Worm (Caenorhabditis elegans) whole organism, late embryonic: ENCODE results near the gene T26A5.2.

ENCODE experiments used
- C38D4.7 ChIP-seq: fragments of 200-800 bp; sonication (Bioruptor generic); optimal IDR thresholded peaks from 2 replicates; lab custom pipeline; 2018; ENCODE audit warnings: mild to moderate bottlenecking, missing genetic modification characterization, moderate library complexity, missing compliant biosample characterization
- K02D7.2 ChIP-seq: sonication (generic microtip); optimal IDR thresholded peaks from 2 replicates; lab custom pipeline; 2017; ENCODE audit warnings: mild to moderate bottlenecking, missing genetic modification characterization, missing compliant biosample characterization
- Y22D7AL.16 ChIP-seq: sonication (generic microtip); optimal IDR thresholded peaks from 2 replicates; lab custom pipeline; 2016; ENCODE audit warnings: missing genetic modification characterization, missing compliant biosample characterization
- ama-1 ChIP-seq: fragments of 150-350 bp; optimal IDR thresholded peaks from 2 replicates; lab custom pipeline; 2014
- ceh-14 ChIP-seq: sonication (generic microtip); optimal IDR thresholded peaks from 2 replicates; lab custom pipeline; 2016; ENCODE audit warnings: missing genotype, missing genetic modification characterization, missing compliant biosample characterization
- ceh-18 ChIP-seq: sonication (generic microtip); optimal IDR thresholded peaks from 2 replicates; lab custom pipeline; 2016; ENCODE audit warnings: missing genetic modification characterization, missing compliant biosample characterization
- ceh-2 ChIP-seq: sonication (generic microtip); optimal IDR thresholded peaks from 2 replicates; lab custom pipeline; 2016; ENCODE audit warnings: missing genotype, missing genetic modification characterization, missing compliant biosample characterization
- ceh-22 ChIP-seq: sonication (generic microtip); optimal IDR thresholded peaks from 2 replicates; lab custom pipeline; 2017; ENCODE audit warnings: missing biosample characterization, missing genetic modification characterization
- ceh-24 ChIP-seq: sonication (generic microtip); optimal IDR thresholded peaks from 2 replicates; lab custom pipeline; 2016; ENCODE audit warnings: mild to moderate bottlenecking, missing genetic modification characterization, missing compliant biosample characterization
- ceh-30 ChIP-seq: fragments of 150-350 bp; optimal IDR thresholded peaks from 2 replicates; lab custom pipeline; 2014; ENCODE audit warnings: missing biosample characterization, missing genetic modification characterization
- ceh-34 ChIP-seq: sonication (generic microtip); optimal IDR thresholded peaks from 2 replicates; lab custom pipeline; 2016; ENCODE audit warnings: mild to moderate bottlenecking, missing genetic modification characterization, missing compliant biosample characterization
- ceh-45 ChIP-seq: fragments of 200-800 bp; sonication (Bioruptor generic); IDR thresholded peaks from 2 replicates; pipeline ENCODE4 v1.3.6; 2022; ENCODE audit warnings: missing genetic modification reagents, missing genetic modification characterization, missing compliant biosample characterization
- ceh-6 ChIP-seq: fragments of 200-800 bp; sonication (Bioruptor generic); optimal IDR thresholded peaks from 2 replicates; lab custom pipeline; 2018; ENCODE audit warnings: mild to moderate bottlenecking, missing genetic modification characterization, missing compliant biosample characterization
- ceh-9 ChIP-seq: sonication (generic microtip); optimal IDR thresholded peaks from 2 replicates; lab custom pipeline; 2016; ENCODE audit warnings: mild to moderate bottlenecking, missing genetic modification characterization, inconsistent platforms, missing compliant biosample characterization
- che-1 ChIP-seq: sonication (generic microtip); optimal IDR thresholded peaks from 2 replicates; lab custom pipeline; 2016; ENCODE audit warnings: mild to moderate bottlenecking, missing genetic modification characterization, missing compliant biosample characterization
- dmd-4 ChIP-seq: sonication (generic microtip); optimal IDR thresholded peaks from 2 replicates; lab custom pipeline; 2016; ENCODE audit warnings: borderline replicate concordance, missing genetic modification characterization, missing compliant biosample characterization
- elt-4 ChIP-seq: sonication (generic microtip); optimal IDR thresholded peaks from 2 replicates; lab custom pipeline; 2016; ENCODE audit warnings: missing genetic modification characterization, missing compliant biosample characterization
- ets-4 ChIP-seq: sonication (generic microtip); optimal IDR thresholded peaks from 2 replicates; lab custom pipeline; 2016; ENCODE audit warnings: missing genetic modification characterization, missing compliant biosample characterization
- eyg-1 ChIP-seq: sonication (generic microtip); optimal IDR thresholded peaks from 2 replicates; lab custom pipeline; 2016; ENCODE audit warnings: missing genotype, missing genetic modification characterization, missing compliant biosample characterization
- fax-1 ChIP-seq: sonication (generic microtip); optimal IDR thresholded peaks from 2 replicates; lab custom pipeline; 2016; ENCODE audit warnings: missing genotype, missing genetic modification characterization, missing compliant biosample characterization
- fkh-10 ChIP-seq: fragments of 150-350 bp; optimal IDR thresholded peaks from 2 replicates; lab custom pipeline; 2014; ENCODE audit warnings: missing biosample characterization, missing genetic modification reagents, missing genetic modification characterization
- hlh-13 ChIP-seq: fragments of 200-800 bp; sonication (Bioruptor generic); optimal IDR thresholded peaks from 2 replicates; lab custom pipeline; 2018; ENCODE audit warnings: mild to moderate bottlenecking, missing genetic modification characterization, missing compliant biosample characterization
- hlh-15 ChIP-seq: sonication (generic microtip); optimal IDR thresholded peaks from 2 replicates; lab custom pipeline; 2016; ENCODE audit warnings: missing genetic modification characterization, missing compliant biosample characterization
- hlh-30 ChIP-seq: sonication (generic microtip); optimal IDR thresholded peaks from 2 replicates; lab custom pipeline; 2017; ENCODE audit warnings: antibody characterized with exemption, missing genetic modification characterization, missing compliant biosample characterization; ENCODE audit not compliant: insufficient read depth
- hlh-8 ChIP-seq: sonication (generic microtip); optimal IDR thresholded peaks from 2 replicates; lab custom pipeline; 2016; ENCODE audit warnings: missing genotype, missing genetic modification characterization, missing compliant biosample characterization
- lim-6 ChIP-seq: sonication (generic microtip); optimal IDR thresholded peaks from 2 replicates; lab custom pipeline; 2016; ENCODE audit warnings: missing genetic modification characterization, missing compliant biosample characterization
- lin-11 ChIP-seq: fragments of 200-800 bp; sonication (Bioruptor generic); optimal IDR thresholded peaks from 2 replicates; lab custom pipeline; 2018; ENCODE audit warnings: mild to moderate bottlenecking, missing genetic modification characterization, missing compliant biosample characterization
- nhr-11 ChIP-seq: fragments of 150-350 bp; optimal IDR thresholded peaks from 2 replicates; lab custom pipeline; 2014; ENCODE audit warnings: missing biosample characterization, missing genetic modification characterization
- nhr-232 ChIP-seq: sonication (generic microtip); optimal IDR thresholded peaks from 2 replicates; lab custom pipeline; 2016; ENCODE audit warnings: missing genetic modification characterization, missing compliant biosample characterization
- npax-4 ChIP-seq: sonication (generic microtip); optimal IDR thresholded peaks from 2 replicates; lab custom pipeline; 2016; ENCODE audit warnings: missing genetic modification characterization, missing compliant biosample characterization
- pag-3 ChIP-seq: sonication (generic microtip); optimal IDR thresholded peaks from 2 replicates; lab custom pipeline; 2016; ENCODE audit warnings: missing compliant biosample characterization, missing genetic modification characterization, borderline replicate concordance
- pax-1 ChIP-seq: fragments of 150-350 bp; optimal IDR thresholded peaks from 2 replicates; lab custom pipeline; 2014; ENCODE audit warnings: missing biosample characterization, missing genetic modification characterization
- pqm-1 ChIP-seq: sonication (generic microtip); optimal IDR thresholded peaks from 2 replicates; lab custom pipeline; 2016; ENCODE audit warnings: missing genetic modification characterization, missing compliant biosample characterization
- sox-2 ChIP-seq: fragments of 200-800 bp; sonication (Bioruptor generic); IDR thresholded peaks from 2 replicates; pipeline ENCODE4 v1.3.6; 2022; ENCODE audit warnings: missing genetic modification reagents, missing genetic modification characterization, missing compliant biosample characterization
- sox-4 ChIP-seq: sonication (generic microtip); optimal IDR thresholded peaks from 2 replicates; lab custom pipeline; 2017; ENCODE audit warnings: mild to moderate bottlenecking, missing genetic modification characterization, inconsistent platforms, missing compliant biosample characterization
- ttx-3 ChIP-seq: sonication (generic microtip); optimal IDR thresholded peaks from 2 replicates; lab custom pipeline; 2016; ENCODE audit warnings: missing genetic modification reagents, missing genetic modification characterization, missing compliant biosample characterization
- unc-3 ChIP-seq, 2 experiments: fragments of 200-800 bp in 1 of 2; sonication (Bioruptor generic) in 1 of 2; sonication (generic microtip) in 1 of 2; conservative IDR thresholded peaks in 1 of 2; optimal IDR thresholded peaks in 1 of 2; 2 replicates each; pipeline versions ENCODE4 v1.3.6 to Lab custom; 2016 to 2022; ENCODE audit warnings: missing compliant biosample characterization in 2 of 2, missing genetic modification characterization in 2 of 2, missing genetic modification reagents in 1 of 2
- unc-55 ChIP-seq: sonication (generic microtip); optimal IDR thresholded peaks from 2 replicates; lab custom pipeline; 2017; ENCODE audit warnings: missing biosample characterization, missing genetic modification reagents, missing genetic modification characterization

Gene T26A5.2

DNA sequence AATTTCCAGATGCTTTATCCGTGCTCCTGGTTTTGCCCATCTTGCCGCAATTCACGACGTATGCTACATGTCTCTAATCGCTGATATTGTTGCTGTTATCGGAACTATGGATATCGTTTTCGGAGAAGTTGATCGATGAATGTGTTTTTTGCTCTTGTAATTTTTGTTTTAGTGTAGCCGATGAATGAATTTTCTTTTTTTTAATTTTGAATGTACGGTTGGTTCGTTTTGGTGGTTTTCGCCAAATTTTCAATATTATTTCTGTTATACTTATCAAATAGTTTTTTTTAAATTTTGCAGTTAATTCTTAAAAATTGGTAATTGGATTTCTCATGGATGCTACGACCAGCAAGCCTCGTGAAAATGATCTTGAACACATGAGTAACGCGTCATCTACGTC, at the start of gene T26A5.2:
Gene T26A5.2 (plus strand): TSS at position 301 of the 400 bp plus-strand sequence.
- no peak for TF ChIP-seq ama-1 (lab: Kevin White, UChicago)
- no peak for TF ChIP-seq pax-1 (tag; lab: Kevin White, UChicago)
- no peak for TF ChIP-seq ets-4 (tag; lab: Kevin White, UChicago)
- no peak for TF ChIP-seq npax-4 (tag; lab: Kevin White, UChicago)
- no peak for TF ChIP-seq fax-1 (tag; lab: Kevin White, UChicago)
- no peak for TF ChIP-seq pqm-1 (tag; lab: Kevin White, UChicago)
- no peak for TF ChIP-seq sox-2
- no peak for TF ChIP-seq elt-4 (tag; lab: Kevin White, UChicago)
- no peak for TF ChIP-seq hlh-15 (tag; lab: Kevin White, UChicago)
- no peak for TF ChIP-seq hlh-30 (tag; lab: Kevin White, UChicago)
- no peak for TF ChIP-seq lim-6 (tag; lab: Kevin White, UChicago)
- TF ChIP-seq pag-3 = no peak
- no peak for TF ChIP-seq ttx-3 (tag; lab: Kevin White, UChicago)
- TF ChIP-seq che-1 = no peak
- no peak for TF ChIP-seq ceh-24 (tag; lab: Kevin White, UChicago)
- TF ChIP-seq ceh-30 (tag; lab: Kevin White, UChicago) = no peak
- no peak for TF ChIP-seq dmd-4 (tag; lab: Kevin White, UChicago)
- TF ChIP-seq nhr-232 (tag; lab: Kevin White, UChicago) = no peak
- TF ChIP-seq K02D7.2 (tag; lab: Kevin White, UChicago) = no peak
- TF ChIP-seq, all 69 proteins: peak for 0

DNA sequence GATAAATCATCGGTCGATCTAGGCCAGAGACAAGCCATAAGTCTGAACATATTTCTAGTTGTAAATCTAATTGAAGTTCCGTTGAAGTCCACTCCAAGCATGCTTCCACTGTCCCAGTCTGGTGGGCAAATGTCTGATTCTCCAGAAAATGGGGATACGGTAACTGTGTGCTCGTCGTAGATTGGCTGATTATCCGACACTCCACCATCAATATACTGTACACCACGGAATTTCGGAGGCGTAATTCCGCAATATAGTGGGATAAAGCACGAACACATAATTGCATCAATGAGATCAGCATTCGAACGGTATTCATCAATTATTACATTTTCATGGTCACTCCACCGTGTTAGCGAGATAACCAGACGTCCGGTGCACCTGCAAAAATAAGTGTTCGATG, 48.9 kb upstream of the T26A5.2 start:
- no peak for TF ChIP-seq hlh-13 (GFP tag; lab: Kevin White, UChicago)
- TF ChIP-seq sox-2 = no peak
- TF ChIP-seq hlh-8 (tag; lab: Kevin White, UChicago) = no peak
- no peak for TF ChIP-seq fkh-10 (GFP tag; lab: Kevin White, UChicago)
- TF ChIP-seq Y22D7AL.16 = no peak
- TF ChIP-seq ceh-22 = no peak
- TF ChIP-seq ceh-14 (tag; lab: Kevin White, UChicago) = no peak
- TF ChIP-seq unc-3 (GFP tag; conservative IDR thresholded peaks at IDR 0.05; lab: Robert Waterston, UW) = no peak
- no peak for TF ChIP-seq unc-3 (tag; optimal IDR thresholded peaks at IDR 0.05; lab: Kevin White, UChicago)
- TF ChIP-seq ceh-2 (tag; lab: Kevin White, UChicago) = no peak
- no peak for TF ChIP-seq lin-11 (tag; lab: Kevin White, UChicago)
- TF ChIP-seq ttx-3 (tag; lab: Kevin White, UChicago) = no peak
- no peak for TF ChIP-seq nhr-11 (tag; lab: Kevin White, UChicago)
- no peak for TF ChIP-seq ceh-24 (tag; lab: Kevin White, UChicago)
- TF ChIP-seq ceh-45 (GFP tag; lab: Robert Waterston, UW) = no peak
- TF ChIP-seq sox-4 (tag; lab: Kevin White, UChicago) = no peak
- TF ChIP-seq eyg-1 (tag; lab: Kevin White, UChicago) = no peak
- TF ChIP-seq ceh-34 (tag; lab: Kevin White, UChicago) = no peak
- no peak for TF ChIP-seq unc-55 (GFP tag; lab: Kevin White, UChicago)
- TF ChIP-seq fax-1 (tag; lab: Kevin White, UChicago) = no peak

DNA sequence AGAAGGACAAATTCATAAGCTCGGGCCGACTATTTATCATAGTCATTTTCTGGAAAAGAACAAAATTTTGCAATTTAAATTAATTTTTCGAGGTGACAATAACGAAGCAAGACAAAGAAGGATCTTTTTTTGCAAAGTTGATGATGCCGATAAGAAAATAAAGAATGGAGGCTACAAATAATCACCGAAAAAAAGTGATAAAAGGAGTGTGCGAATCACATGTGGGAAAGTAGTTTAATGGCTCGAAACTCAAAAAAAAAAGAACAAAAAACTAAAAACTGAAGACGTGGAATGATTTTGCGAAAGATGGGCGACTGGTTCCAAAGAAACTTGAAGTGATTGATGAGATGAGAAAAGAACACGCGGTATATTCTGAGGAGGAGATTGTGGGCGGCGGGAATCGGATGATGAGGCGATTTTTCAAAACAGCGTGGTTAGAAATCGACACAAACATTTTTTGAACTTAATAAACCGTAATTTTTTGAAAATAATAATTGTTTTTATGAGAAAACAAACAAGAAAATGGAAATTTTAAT, 47.6 kb upstream of the T26A5.2 start, which contains the start of gene atgl-1:
Gene atgl-1 (minus strand): TSS at position 51 of the 536 bp plus-strand sequence.
- TF ChIP-seq hlh-8 (tag; lab: Kevin White, UChicago) (no peak), ceh-18 (tag; lab: Kevin White, UChicago) (no peak), ceh-9 (no peak), C38D4.7 (GFP tag; lab: Kevin White, UChicago) (no peak), ceh-6 (GFP tag; lab: Kevin White, UChicago) (no peak)
- TF ChIP-seq, all 69 proteins: peak for 0
